Fruit fly (Drosophila melanogaster): Measurements from ENCODE around the gene ttk.
A peak's percentile ranks its signal among the peaks of the same experiment; 100 is the strongest.

Gene ttk

DNA sequence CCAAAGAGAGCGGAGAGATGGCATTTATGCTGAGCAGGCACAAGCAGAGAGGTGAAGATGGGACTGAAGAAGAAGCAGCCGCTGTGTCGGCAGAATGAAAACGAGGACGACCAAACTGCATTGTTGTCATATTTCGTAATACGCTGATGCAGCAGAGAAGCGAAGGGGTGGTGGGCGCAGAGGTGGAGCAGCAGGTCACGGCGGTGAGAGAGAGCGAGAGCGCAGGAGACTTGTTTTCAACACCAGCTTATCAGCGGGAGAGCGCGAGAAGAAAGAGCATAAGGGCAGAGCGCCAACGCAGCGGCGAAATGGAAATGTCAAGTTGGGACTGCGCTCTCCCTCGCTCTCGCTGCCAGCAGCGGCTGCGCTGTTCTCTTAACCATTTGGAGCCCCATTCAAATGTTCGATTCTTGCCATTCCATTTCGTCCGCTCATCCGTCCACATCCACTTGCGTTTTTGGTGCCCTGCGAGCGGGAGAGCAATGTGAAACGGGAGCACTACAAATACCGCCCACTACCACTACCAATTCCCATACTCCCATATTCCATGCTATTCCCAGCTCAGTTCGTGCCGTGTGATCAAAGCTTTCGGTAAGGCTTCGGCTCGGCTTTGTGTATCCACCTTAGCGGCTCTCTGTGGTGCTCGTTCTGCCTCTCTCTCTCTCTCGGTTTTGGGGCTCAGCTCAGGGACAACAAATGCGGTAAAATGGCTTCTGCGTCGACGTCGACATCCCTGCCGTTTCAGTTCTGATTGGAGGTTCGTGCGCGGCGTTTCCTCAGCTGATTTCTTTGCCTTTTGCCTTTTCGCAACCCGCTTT lies at the start of gene ttk:
Gene ttk (plus strand): TSS at position 562 of the 818 bp plus-strand sequence.
- TF ChIP-seq CG8119 (GFP tag; IDR thresholded peaks at IDR 0.05) = no peak
- peak; percentile 2 for TF ChIP-seq Sox14 (GFP tag; optimal IDR thresholded peaks at IDR 0.05)
- TF ChIP-seq CG11762 (GFP tag; optimal IDR thresholded peaks at IDR 0.05; ENCODE audit: insufficient read depth) = no peak
- peak; percentile 11 for TF ChIP-seq Lpt (GFP tag; optimal IDR thresholded peaks at IDR 0.05)
- no peak for TF ChIP-seq CG34406 (GFP tag; optimal IDR thresholded peaks at IDR 0.05)
- no peak for TF ChIP-seq fd85E (GFP tag; optimal IDR thresholded peaks at IDR 0.05)
- peak; percentile 21 for TF ChIP-seq CG6276 (GFP tag; optimal IDR thresholded peaks at IDR 0.05)
- peak; percentile 22 for TF ChIP-seq Met (GFP tag; optimal IDR thresholded peaks at IDR 0.05)
- peak; percentile 6 for TF ChIP-seq CG6792 (GFP tag; optimal IDR thresholded peaks at IDR 0.05)
- TF ChIP-seq CG1621 (tag; optimal IDR thresholded peaks at IDR 0.05) = peak; percentile 36
- TF ChIP-seq Eip75B (GFP tag; optimal IDR thresholded peaks at IDR 0.05) = peak; percentile 75
- no peak for TF ChIP-seq OdsH (GFP tag; optimal IDR thresholded peaks at IDR 0.05)
- TF ChIP-seq Smox (GFP tag; optimal IDR thresholded peaks at IDR 0.05) = peak; percentile 9
- TF ChIP-seq spab (GFP tag; optimal IDR thresholded peaks at IDR 0.05) = peak; percentile 2
- TF ChIP-seq CG8319 (GFP tag; optimal IDR thresholded peaks at IDR 0.05) = no peak
- peak; percentile 81 for TF ChIP-seq dsx (GFP tag; optimal IDR thresholded peaks at IDR 0.05; ENCODE audit: poor library complexity, severe bottlenecking)
- TF ChIP-seq CG11294 (GFP tag; IDR thresholded peaks at IDR 0.05) = no peak
- TF ChIP-seq dac (GFP tag; optimal IDR thresholded peaks at IDR 0.05) = no peak
- peak; percentile 13 for TF ChIP-seq fkh (GFP tag; optimal IDR thresholded peaks at IDR 0.05)
- peak; percentile 49; the same call in 2 of the 3 replicates for TF ChIP-seq CG6163 (GFP tag; IDR thresholded peaks at IDR 0.05)
- no peak for TF ChIP-seq Ets96B (tag; optimal IDR thresholded peaks at IDR 0.05)
- peak; percentile 100 for TF ChIP-seq svp (GFP tag)
- TF ChIP-seq Gug (GFP tag; IDR thresholded peaks at IDR 0.05) = no peak
- no peak for TF ChIP-seq CG11902 (GFP tag; optimal IDR thresholded peaks at IDR 0.05)
- TF ChIP-seq esn (GFP tag; optimal IDR thresholded peaks at IDR 0.05) = peak; percentile 11
- TF ChIP-seq topi (GFP tag; optimal IDR thresholded peaks at IDR 0.05) = peak; percentile 2
- TF ChIP-seq Blimp-1 (GFP tag; optimal IDR thresholded peaks at IDR 0.05) = peak; percentile 12
- TF ChIP-seq salr (GFP tag; optimal IDR thresholded peaks at IDR 0.05) = no peak
- TF ChIP-seq CG31627 (GFP tag; optimal IDR thresholded peaks at IDR 0.05) = no peak
- TF ChIP-seq CG8632 (GFP tag; optimal IDR thresholded peaks at IDR 0.05) = peak; percentile 13
- TF ChIP-seq Hr4 (GFP tag; optimal IDR thresholded peaks at IDR 0.05) = no peak
- TF ChIP-seq CG3032 (tag; optimal IDR thresholded peaks at IDR 0.05) = peak; percentile 7
- peak; percentile 20 for TF ChIP-seq CG6808 (GFP tag; optimal IDR thresholded peaks at IDR 0.05)
- peak; percentile 100 for TF ChIP-seq vri (GFP tag; optimal IDR thresholded peaks at IDR 0.05)
- no peak for TF ChIP-seq acj6 (GFP tag; optimal IDR thresholded peaks at IDR 0.05)
- peak; percentile 43 for TF ChIP-seq CG6854 (GFP tag; optimal IDR thresholded peaks at IDR 0.05)
- peak; percentile 56 for TF ChIP-seq CG9139 (GFP tag; optimal IDR thresholded peaks at IDR 0.05)
- TF ChIP-seq cyc (GFP tag; optimal IDR thresholded peaks at IDR 0.05) = no peak
- no peak for TF ChIP-seq achi (GFP tag; optimal IDR thresholded peaks at IDR 0.05)
- no peak for TF ChIP-seq lz (GFP tag; optimal IDR thresholded peaks at IDR 0.05)
- TF ChIP-seq ss (GFP tag; optimal IDR thresholded peaks at IDR 0.05) = peak; percentile 17 to 43
- no peak for TF ChIP-seq fd59A (GFP tag; optimal IDR thresholded peaks at IDR 0.05)
- no peak for TF ChIP-seq Hr39 (GFP tag; optimal IDR thresholded peaks at IDR 0.05)
- peak; percentile 10 for TF ChIP-seq CG3919 (GFP tag; optimal IDR thresholded peaks at IDR 0.05)
- peak; percentile 63 for TF ChIP-seq Sox102F (GFP tag; optimal IDR thresholded peaks at IDR 0.05)
- TF ChIP-seq eg (GFP tag; IDR thresholded peaks at IDR 0.05) = peak; percentile 17; the same call in 1 of the 3 replicates
- peak; percentile 77 for TF ChIP-seq Eip78C (GFP tag)

Data from whole organism, prepupa.